Fruit fly (Drosophila melanogaster) whole organism, embryonic: ENCODE measurements around the gene dachs.
A peak's percentile ranks its signal among the peaks of the same experiment; 100 is the strongest.

Source experiments
- B-H1 ChIP-seq: fragments of 200-800 bp; sonication (Bioruptor generic); IDR thresholded peaks from 3 replicates; pipeline ENCODE4 v1.3.6; 2022; ENCODE audit warnings: missing biosample characterization, missing genetic modification characterization
- Blimp-1 ChIP-seq: fragments of 200-800 bp; sonication (Bioruptor generic); optimal IDR thresholded peaks from 3 replicates; lab custom pipeline; 2018; ENCODE audit warnings: missing biosample characterization, missing genetic modification characterization, mild to moderate bottlenecking, moderate library complexity, missing genetic modification reagents
- C15 ChIP-seq: fragments of 200-800 bp; sonication (Bioruptor generic); IDR thresholded peaks from 3 replicates; pipeline ENCODE4 v1.3.6; 2022; ENCODE audit warnings: missing biosample characterization, missing genetic modification characterization
- CG10147 ChIP-seq: fragments of 200-800 bp; sonication (Bioruptor generic); optimal IDR thresholded peaks from 2 replicates; lab custom pipeline; 2019; ENCODE audit warnings: missing biosample characterization, mild to moderate bottlenecking, missing genetic modification characterization, moderate library complexity
- CG10321 ChIP-seq: fragments of 200-800 bp; sonication (Bioruptor generic); IDR thresholded peaks from 2 replicates; pipeline ENCODE4 v1.3.6; 2022; ENCODE audit warnings: missing biosample characterization, missing genetic modification characterization
- CG11696 ChIP-seq: fragments of 200-800 bp; sonication (Bioruptor generic); IDR thresholded peaks from 2 replicates; pipeline ENCODE4 v1.3.6; 2022; ENCODE audit warnings: missing biosample characterization, missing genetic modification characterization
- CG12391 ChIP-seq: fragments of 200-800 bp; sonication (Bioruptor generic); optimal IDR thresholded peaks from 3 replicates; lab custom pipeline; 2018; ENCODE audit warnings: missing biosample characterization, mild to moderate bottlenecking, missing genetic modification characterization, moderate library complexity
- CG12744 ChIP-seq: fragments of 200-800 bp; sonication (Bioruptor generic); optimal IDR thresholded peaks from 2 replicates; lab custom pipeline; 2016; ENCODE audit warnings: missing biosample characterization, missing genetic modification characterization
- CG13424 ChIP-seq: fragments of 200-800 bp; sonication (Bioruptor generic); optimal IDR thresholded peaks from 2 replicates; lab custom pipeline; 2019; ENCODE audit warnings: missing biosample characterization, mild to moderate bottlenecking, missing genetic modification characterization, moderate library complexity
- CG14014 ChIP-seq: fragments of 200-800 bp; sonication (Bioruptor generic); IDR thresholded peaks from 2 replicates; pipeline ENCODE4 v1.3.6; 2022; ENCODE audit warnings: missing biosample characterization, missing genetic modification characterization
- CG14441 ChIP-seq: fragments of 200-800 bp; sonication (Bioruptor generic); IDR thresholded peaks from 2 replicates; pipeline ENCODE4 v1.3.6; 2022; ENCODE audit warnings: missing biosample characterization, missing genetic modification characterization
- CG15601 ChIP-seq: fragments of 200-800 bp; sonication (Bioruptor generic); optimal IDR thresholded peaks from 3 replicates; lab custom pipeline; 2019; ENCODE audit warnings: missing biosample characterization, mild to moderate bottlenecking, missing genetic modification characterization, moderate library complexity
- CG17186 ChIP-seq: fragments of 200-800 bp; sonication (Bioruptor generic); optimal IDR thresholded peaks from 3 replicates; lab custom pipeline; 2017; ENCODE audit warnings: missing biosample characterization, missing genetic modification reagents, missing genetic modification characterization
- CG17385 ChIP-seq: fragments of 200-800 bp; sonication (Bioruptor generic); optimal IDR thresholded peaks from 3 replicates; lab custom pipeline; 2018; ENCODE audit warnings: missing biosample characterization, mild to moderate bottlenecking, missing genetic modification characterization
- CG17829 ChIP-seq: fragments of 200-800 bp; optimal IDR thresholded peaks from 2 replicates; lab custom pipeline; 2019; ENCODE audit warnings: missing biosample characterization, mild to moderate bottlenecking, missing genetic modification characterization, moderate library complexity
- CG17912 ChIP-seq: fragments of 200-800 bp; sonication (Bioruptor generic); optimal IDR thresholded peaks from 2 replicates; lab custom pipeline; 2018; ENCODE audit warnings: missing biosample characterization, mild to moderate bottlenecking, missing genetic modification characterization
- CG18599 ChIP-seq: fragments of 200-800 bp; sonication (Bioruptor generic); optimal IDR thresholded peaks from 3 replicates; lab custom pipeline; 2017; ENCODE audit warnings: missing biosample characterization, missing genetic modification characterization, mild to moderate bottlenecking, moderate library complexity, missing genetic modification reagents
- CG2202 ChIP-seq: fragments of 200-800 bp; sonication (Bioruptor generic); optimal IDR thresholded peaks from 2 replicates; lab custom pipeline; 2018; ENCODE audit warnings: missing biosample characterization, mild to moderate bottlenecking, missing genetic modification characterization
- CG2875 ChIP-seq: fragments of 200-800 bp; sonication (Bioruptor generic); optimal IDR thresholded peaks from 2 replicates; lab custom pipeline; 2017; ENCODE audit warnings: missing biosample characterization, mild to moderate bottlenecking, missing genetic modification characterization, missing genetic modification reagents
- CG3163 ChIP-seq: fragments of 200-800 bp; sonication (Bioruptor generic); optimal IDR thresholded peaks from 3 replicates; lab custom pipeline; 2016; ENCODE audit warnings: missing biosample characterization, missing genetic modification characterization
- CG32767 ChIP-seq: fragments of 200-800 bp; sonication (Bioruptor generic); IDR thresholded peaks from 2 replicates; pipeline ENCODE4 v1.3.6; 2022; ENCODE audit warnings: missing biosample characterization, missing genetic modification characterization
- CG34376 ChIP-seq: fragments of 200-800 bp; sonication (Bioruptor generic); optimal IDR thresholded peaks from 2 replicates; lab custom pipeline; 2018; ENCODE audit warnings: missing biosample characterization, mild to moderate bottlenecking, missing genetic modification characterization
- CG3847 ChIP-seq: fragments of 200-800 bp; sonication (Bioruptor generic); IDR thresholded peaks from 2 replicates; pipeline ENCODE4 v1.3.6; 2022; ENCODE audit warnings: missing biosample characterization, missing genetic modification characterization
- CG4707 ChIP-seq: fragments of 200-800 bp; sonication (Bioruptor generic); optimal IDR thresholded peaks from 2 replicates; lab custom pipeline; 2018; ENCODE audit warnings: missing biosample characterization, mild to moderate bottlenecking, missing genetic modification characterization, moderate library complexity
- CG6813 ChIP-seq: fragments of 200-800 bp; sonication (Bioruptor generic); optimal IDR thresholded peaks from 2 replicates; lab custom pipeline; 2017; ENCODE audit warnings: missing biosample characterization, missing genetic modification characterization, mild to moderate bottlenecking, moderate library complexity, missing genetic modification reagents
- CG8089 ChIP-seq: fragments of 200-800 bp; sonication (Bioruptor generic); optimal IDR thresholded peaks from 3 replicates; lab custom pipeline; 2016; ENCODE audit warnings: missing biosample characterization, missing genetic modification characterization
- Dek ChIP-seq: fragments of 200-800 bp; sonication (Bioruptor generic); optimal IDR thresholded peaks from 3 replicates; lab custom pipeline; 2019; ENCODE audit warnings: missing biosample characterization, mild to moderate bottlenecking, missing genetic modification characterization, moderate library complexity
- H15 ChIP-seq: fragments of 200-800 bp; sonication (Bioruptor generic); IDR thresholded peaks from 3 replicates; pipeline ENCODE4 v1.3.6; 2022; ENCODE audit warnings: missing biosample characterization, missing genetic modification characterization
- Hr51 ChIP-seq, 2 experiments: fragments of 200-800 bp; sonication (Bioruptor generic); optimal IDR thresholded peaks; 2 replicates in 1 of 2; 3 replicates in 1 of 2; lab custom pipeline; 2016 to 2018; ENCODE audit warnings: missing biosample characterization in 2 of 2, missing genetic modification characterization in 2 of 2, mild to moderate bottlenecking in 1 of 2, moderate library complexity in 1 of 2
- NFAT ChIP-seq: fragments of 200-800 bp; sonication (Bioruptor generic); IDR thresholded peaks from 2 replicates; pipeline ENCODE4 v1.3.6; 2022; ENCODE audit warnings: missing biosample characterization, missing genetic modification characterization
- Ptx1 ChIP-seq: fragments of 200-800 bp; sonication (Bioruptor generic); IDR thresholded peaks from 2 replicates; pipeline ENCODE4 v1.3.6; 2022; ENCODE audit warnings: missing biosample characterization, missing genetic modification characterization
- Sin3A ChIP-seq: fragments of >200 bp; optimal IDR thresholded peaks from 2 replicates; lab custom pipeline; 2018
- Sry-δ ChIP-seq: fragments of 200-800 bp; sonication (Bioruptor generic); optimal IDR thresholded peaks from 2 replicates; lab custom pipeline; 2016; ENCODE audit warnings: missing biosample characterization, missing genetic modification characterization
- Trl ChIP-seq, 3 experiments: fragments of >200 bp in 2 of 3; fragments of 200-800 bp in 1 of 3; sonication (Bioruptor generic) in 1 of 3; optimal IDR thresholded peaks; 2 replicates in 1 of 3; 3 replicates in 2 of 3; lab custom pipeline; 2016 to 2017; ENCODE audit warnings: missing biosample characterization in 1 of 3, missing genetic modification characterization in 1 of 3
- Xbp1 ChIP-seq: fragments of 200-800 bp; sonication (Bioruptor generic); optimal IDR thresholded peaks from 3 replicates; lab custom pipeline; 2016; ENCODE audit warnings: missing biosample characterization, mild to moderate bottlenecking, missing genetic modification characterization
- Xrp1 ChIP-seq: fragments of 200-800 bp; sonication (Bioruptor generic); IDR thresholded peaks from 2 replicates; pipeline ENCODE4 v1.3.6; 2022; ENCODE audit warnings: missing biosample characterization, missing genetic modification characterization
- dysf ChIP-seq: fragments of 200-800 bp; sonication (Bioruptor generic); IDR thresholded peaks from 3 replicates; pipeline ENCODE4 v1.3.6; 2022; ENCODE audit warnings: missing biosample characterization, missing genetic modification characterization
- kah ChIP-seq: fragments of 200-800 bp; sonication (Bioruptor generic); optimal IDR thresholded peaks from 2 replicates; lab custom pipeline; 2018; ENCODE audit warnings: missing biosample characterization, mild to moderate bottlenecking, missing genetic modification characterization
- lov ChIP-seq, 2 experiments: fragments of 200-800 bp in 1 of 2; fragments of >200 bp in 1 of 2; sonication (Bioruptor generic) in 1 of 2; IDR thresholded peaks in 1 of 2; optimal IDR thresholded peaks in 1 of 2; 2 replicates in 1 of 2; 3 replicates in 1 of 2; pipeline versions ENCODE4 v1.3.6 to Lab custom; 2017 to 2022; ENCODE audit warnings: missing biosample characterization in 1 of 2, missing genetic modification characterization in 1 of 2
- luna ChIP-seq: fragments of 200-800 bp; sonication (Bioruptor generic); optimal IDR thresholded peaks from 2 replicates; lab custom pipeline; 2016; ENCODE audit warnings: missing biosample characterization, missing genetic modification characterization
- oc ChIP-seq: fragments of 200-800 bp; sonication (Bioruptor generic); optimal IDR thresholded peaks from 2 replicates; lab custom pipeline; 2018; ENCODE audit warnings: missing biosample characterization, mild to moderate bottlenecking, missing genetic modification characterization, moderate library complexity
- prd ChIP-seq, 3 experiments: fragments of >200 bp in 2 of 3; fragments of 200-800 bp in 1 of 3; sonication (Bioruptor generic) in 1 of 3; optimal IDR thresholded peaks in 2 of 3; IDR thresholded peaks in 1 of 3; 2 replicates in 2 of 3; 3 replicates in 1 of 3; pipeline versions ENCODE4 v1.3.6 to Lab custom; 2017 to 2022; ENCODE audit warnings: missing biosample characterization in 1 of 3, missing genetic modification characterization in 1 of 3
- psq ChIP-seq: fragments of 200-800 bp; sonication (Bioruptor generic); optimal IDR thresholded peaks from 2 replicates; lab custom pipeline; 2017; ENCODE audit warnings: missing biosample characterization, missing genetic modification characterization
- pum ChIP-seq: fragments of 200-800 bp; sonication (Bioruptor generic); optimal IDR thresholded peaks from 2 replicates; lab custom pipeline; 2016; ENCODE audit warnings: missing biosample characterization, missing genetic modification characterization
- rib ChIP-seq: fragments of 200-800 bp; sonication (Bioruptor generic); IDR thresholded peaks from 2 replicates; pipeline ENCODE4 v1.3.6; 2022; ENCODE audit warnings: missing biosample characterization, missing genetic modification characterization
- seq ChIP-seq: fragments of 200-800 bp; sonication (Bioruptor generic); IDR thresholded peaks from 2 replicates; pipeline ENCODE4 v1.3.6; 2022; ENCODE audit warnings: missing biosample characterization, missing genetic modification characterization
- tup ChIP-seq: fragments of 200-800 bp; sonication (Bioruptor generic); optimal IDR thresholded peaks from 2 replicates; lab custom pipeline; 2016; ENCODE audit warnings: missing biosample characterization, mild to moderate bottlenecking, missing genetic modification characterization, moderate library complexity
- vfl ChIP-seq: fragments of 200-800 bp; sonication (Bioruptor generic); optimal IDR thresholded peaks from 2 replicates; lab custom pipeline; 2016; ENCODE audit warnings: missing biosample characterization, missing genetic modification characterization
- wor ChIP-seq: fragments of 200-800 bp; sonication (Bioruptor generic); IDR thresholded peaks from 2 replicates; pipeline ENCODE4 v1.3.6; 2022; ENCODE audit warnings: missing biosample characterization, missing genetic modification characterization
- z ChIP-seq: fragments of 200-800 bp; sonication (Bioruptor generic); IDR thresholded peaks from 3 replicates; pipeline ENCODE4 v1.3.6; 2022; ENCODE audit warnings: missing biosample characterization, missing genetic modification characterization

Gene dachs

dm6 chr2L:8437176-8437575 lies 29.4 kb upstream of the dachs start, which contains the start of the genes D12 and Chrac-14 (continued):
- TF ChIP-seq CG17912 (no peak), CG4707 (no peak), vfl (GFP tag; lab: Kevin White, UChicago) (no peak), CG2202 (tag; lab: Kevin White, UChicago) (no peak), CG17385 (GFP tag; lab: Kevin White, UChicago) (no peak), CG14014 (GFP tag; lab: Robert Waterston, UW) (no peak), tup (GFP tag; lab: Kevin White, UChicago) (no peak), CG17186 (GFP tag; lab: Kevin White, UChicago) (peak; percentile 79), Trl (optimal IDR thresholded peaks at IDR 0.05; lab: Kevin White, UChicago) (no peak), Trl (GFP tag; optimal IDR thresholded peaks at IDR 0.05; lab: Kevin White, UChicago) (no peak), pum (GFP tag; lab: Kevin White, UChicago) (no peak), CG17829 (tag; lab: Kevin White, UChicago) (peak; percentile 9), rib (GFP tag; lab: Robert Waterston, UW) (no peak), dysf (GFP tag; lab: Robert Waterston, UW) (0 out of 3 replicates have a peak, but pooled peaks have one; percentile 15), Ptx1 (no peak), CG2875 (no peak), CG3163 (GFP tag; lab: Kevin White, UChicago) (no peak), Xbp1 (peak; percentile 23), CG14441 (GFP tag; lab: Robert Waterston, UW) (no peak), lov (optimal IDR thresholded peaks at IDR 0.05; lab: Kevin White, UChicago) (no peak), lov (GFP tag; IDR thresholded peaks at IDR 0.05; lab: Robert Waterston, UW) (no peak), wor (GFP tag; lab: Robert Waterston, UW) (no peak), Sry-δ (GFP tag; lab: Kevin White, UChicago) (peak; percentile 22), psq (GFP tag; lab: Kevin White, UChicago) (peak; percentile 8), CG3847 (GFP tag; lab: Robert Waterston, UW) (peak; percentile 65), Dek (no peak), Xrp1 (peak; percentile 12; the same call in 1 of the 2 replicates), NFAT (GFP tag; lab: Robert Waterston, UW) (no peak), prd (optimal IDR thresholded peaks at IDR 0.05; lab: Kevin White, UChicago) (no peak), prd (GFP tag; IDR thresholded peaks at IDR 0.05; lab: Robert Waterston, UW) (no peak), CG34376 (no peak), CG32767 (no peak), C15 (GFP tag; lab: Robert Waterston, UW) (no peak), CG12391 (tag; lab: Kevin White, UChicago) (no peak), seq (no peak), CG8089 (GFP tag; lab: Kevin White, UChicago) (peak; percentile 18), B-H1 (GFP tag; lab: Robert Waterston, UW) (no peak; the same call in 2 of the 3 replicates), CG10147 (GFP tag; lab: Kevin White, UChicago) (no peak), z (no peak), Hr51 (GFP tag; optimal IDR thresholded peaks at IDR 0.05; lab: Kevin White, UChicago) (no peak), CG18599 (GFP tag; lab: Kevin White, UChicago) (no peak), luna (peak; percentile 11), CG11696 (GFP tag; lab: Robert Waterston, UW) (no peak), H15 (GFP tag; lab: Robert Waterston, UW) (no peak), CG6813 (GFP tag; lab: Kevin White, UChicago) (no peak), CG10321 (GFP tag; lab: Robert Waterston, UW) (no peak), Sin3A (peak; percentile 50), kah (GFP tag; lab: Kevin White, UChicago) (no peak), CG13424 (tag; lab: Kevin White, UChicago) (no peak), CG15601 (no peak), oc (tag; lab: Kevin White, UChicago) (no peak), CG12744 (GFP tag; lab: Kevin White, UChicago) (no peak), Blimp-1 (GFP tag; lab: Kevin White, UChicago) (no peak)
